Worm (Caenorhabditis elegans): ENCODE results near the gene F13E9.16.

F13E9.16 gene

ce11 chrIV:10854042-10854441 is 33.1 kb downstream of the F13E9.16 start:
- TF ChIP-seq aha-1 (tag) (peak; percentile 53), dmd-6 (GFP tag; IDR thresholded peaks at IDR 0.05) (no peak)

ce11 chrIV:10852403-10852802 is 34.8 kb downstream of the F13E9.16 start:
- TF ChIP-seq nhr-28 (tag; optimal IDR thresholded peaks at IDR 0.05) (peak; percentile 44), tra-1 (GFP tag; IDR thresholded peaks at IDR 0.05) (no peak), F44E2.7 (GFP tag; IDR thresholded peaks at IDR 0.05) (no peak), unc-39 (tag; optimal IDR thresholded peaks at IDR 0.05) (no peak), lin-1 (GFP tag; IDR thresholded peaks at IDR 0.05) (no peak), dpl-1 (GFP tag; optimal IDR thresholded peaks at IDR 0.05) (no peak), lin-39 (tag; optimal IDR thresholded peaks at IDR 0.05) (no peak), zfp-3 (GFP tag; conservative IDR thresholded peaks at IDR 0.05) (no peak), ZK337.2 (GFP tag; IDR thresholded peaks at IDR 0.05) (no peak), mdl-1 (tag; optimal IDR thresholded peaks at IDR 0.05) (peak in 1 of 2 experiments; percentile 45), saeg-2 (GFP tag; IDR thresholded peaks at IDR 0.05) (no peak), lin-38 (GFP tag; IDR thresholded peaks at IDR 0.05) (no peak), Y5F2A.4 (GFP tag; optimal IDR thresholded peaks at IDR 0.05) (no peak), unc-130 (GFP tag; optimal IDR thresholded peaks at IDR 0.05) (no peak), hif-1 (tag; optimal IDR thresholded peaks at IDR 0.05) (no peak), cey-2 (tag; optimal IDR thresholded peaks at IDR 0.05; ENCODE audit: borderline replicate concordance, insufficient read depth) (no peak), nhr-102 (tag; optimal IDR thresholded peaks at IDR 0.05) (no peak), lin-29 (GFP tag; IDR thresholded peaks at IDR 0.05) (no peak), arid-1 (GFP tag; conservative IDR thresholded peaks at IDR 0.05) (no peak), lin-13 (GFP tag; optimal IDR thresholded peaks at IDR 0.05) (no peak), ceh-20 (GFP tag; IDR thresholded peaks at IDR 0.05) (no peak), nhr-237 (tag; optimal IDR thresholded peaks at IDR 0.05) (no peak), Y75B8A.6 (GFP tag; IDR thresholded peaks at IDR 0.05) (no peak), nhr-6 (tag; optimal IDR thresholded peaks at IDR 0.05) (peak; percentile 26), gei-8 (GFP tag; optimal IDR thresholded peaks at IDR 0.05) (no peak), T26A8.4 (GFP tag; IDR thresholded peaks at IDR 0.05) (no peak), mdt-29 (GFP tag; IDR thresholded peaks at IDR 0.05) (no peak), tag-97 (GFP tag; IDR thresholded peaks at IDR 0.05) (no peak), ces-1 (GFP tag; optimal IDR thresholded peaks at IDR 0.05) (no peak), aha-1 (tag) (no peak), set-16 (GFP tag; IDR thresholded peaks at IDR 0.05) (no peak), nhr-111 (GFP tag; optimal IDR thresholded peaks at IDR 0.05) (no peak), ztf-11 (tag; optimal IDR thresholded peaks at IDR 0.05) (no peak), T20F7.1 (GFP tag; optimal IDR thresholded peaks at IDR 0.05) (no peak), php-3 (GFP tag; IDR thresholded peaks at IDR 0.05) (no peak), ceh-62 (tag; optimal IDR thresholded peaks at IDR 0.05) (no peak), mep-1 (tag; optimal IDR thresholded peaks at IDR 0.05) (peak; percentile 42), daf-16 (GFP tag; optimal IDR thresholded peaks at IDR 0.05) (no peak), daf-16 (tag; optimal IDR thresholded peaks at IDR 0.05) (peak; percentile 35), nhr-76 (tag; optimal IDR thresholded peaks at IDR 0.05) (no peak), nhr-77 (tag; optimal IDR thresholded peaks at IDR 0.05) (no peak), daf-8 (GFP tag; IDR thresholded peaks at IDR 0.05) (no peak), lim-7 (GFP tag; IDR thresholded peaks at IDR 0.05) (no peak), fos-1 (tag; optimal IDR thresholded peaks at IDR 0.05) (no peak), F26F4.8 (GFP tag; conservative IDR thresholded peaks at IDR 0.05) (no peak), ceh-28 (tag; optimal IDR thresholded peaks at IDR 0.05) (no peak), ama-1 (optimal IDR thresholded peaks at IDR 0.05) (no peak), Y105C5A.15 (GFP tag; IDR thresholded peaks at IDR 0.05) (no peak), dve-1 (tag; optimal IDR thresholded peaks at IDR 0.05; ENCODE audit: insufficient read depth) (peak; percentile 42), ceh-82 (tag; optimal IDR thresholded peaks at IDR 0.05) (no peak), hlh-11 (tag; optimal IDR thresholded peaks at IDR 0.05) (peak; percentile 12)
